Fruit fly (Drosophila melanogaster) whole organism, embryonic: ENCODE measurements around the gene ssp3.

ENCODE experiments used
- Ada2b ChIP-seq: fragments of 200-800 bp; sonication (Bioruptor generic); IDR thresholded peaks from 2 replicates; pipeline ENCODE4 v1.3.6; 2022; ENCODE audit warnings: missing biosample characterization, missing genetic modification characterization
- Atf-2 ChIP-seq: fragments of 200-800 bp; sonication (Bioruptor generic); optimal IDR thresholded peaks from 2 replicates; lab custom pipeline; 2016; ENCODE audit warnings: missing biosample characterization, missing genetic modification characterization
- CG10267 ChIP-seq: fragments of 200-800 bp; sonication (Bioruptor generic); optimal IDR thresholded peaks from 2 replicates; lab custom pipeline; 2018; ENCODE audit warnings: missing biosample characterization, mild to moderate bottlenecking, missing genetic modification characterization, moderate library complexity
- CG10565 ChIP-seq: fragments of 200-800 bp; sonication (Bioruptor generic); optimal IDR thresholded peaks from 3 replicates; lab custom pipeline; 2016; ENCODE audit warnings: missing biosample characterization, mild to moderate bottlenecking, missing genetic modification characterization
- CG11398 ChIP-seq: fragments of 200-800 bp; sonication (Bioruptor generic); optimal IDR thresholded peaks from 2 replicates; lab custom pipeline; 2016; ENCODE audit warnings: missing biosample characterization, missing genetic modification characterization
- CG15269 ChIP-seq: fragments of 200-800 bp; sonication (Bioruptor generic); optimal IDR thresholded peaks from 2 replicates; lab custom pipeline; 2018; ENCODE audit warnings: missing biosample characterization, mild to moderate bottlenecking, missing genetic modification characterization, moderate library complexity
- CG15479 ChIP-seq: fragments of 200-800 bp; sonication (Bioruptor generic); optimal IDR thresholded peaks from 3 replicates; lab custom pipeline; 2019; ENCODE audit warnings: missing biosample characterization, mild to moderate bottlenecking, missing genetic modification characterization, moderate library complexity
- CG15601 ChIP-seq: fragments of 200-800 bp; sonication (Bioruptor generic); optimal IDR thresholded peaks from 3 replicates; lab custom pipeline; 2019; ENCODE audit warnings: missing biosample characterization, mild to moderate bottlenecking, missing genetic modification characterization, moderate library complexity
- CG1647 ChIP-seq: fragments of 200-800 bp; sonication (Bioruptor generic); optimal IDR thresholded peaks from 3 replicates; lab custom pipeline; 2016; ENCODE audit warnings: missing biosample characterization, missing genetic modification characterization
- CG16863 ChIP-seq: fragments of 200-800 bp; sonication (Bioruptor generic); optimal IDR thresholded peaks from 3 replicates; lab custom pipeline; 2016; ENCODE audit warnings: missing biosample characterization, missing genetic modification characterization
- CG3065 ChIP-seq: fragments of 200-800 bp; sonication (Bioruptor generic); optimal IDR thresholded peaks from 2 replicates; lab custom pipeline; 2016; ENCODE audit warnings: missing biosample characterization, missing genetic modification characterization
- CG31388 ChIP-seq: fragments of 200-800 bp; sonication (Bioruptor generic); optimal IDR thresholded peaks from 2 replicates; lab custom pipeline; 2016; ENCODE audit warnings: missing biosample characterization, missing genetic modification characterization
- CG34422 ChIP-seq: fragments of 200-800 bp; sonication (Bioruptor generic); IDR thresholded peaks from 3 replicates; pipeline ENCODE4 v1.3.6; 2022; ENCODE audit warnings: missing biosample characterization, missing genetic modification characterization
- CG4424 ChIP-seq: fragments of 200-800 bp; sonication (Bioruptor generic); optimal IDR thresholded peaks from 3 replicates; lab custom pipeline; 2016; ENCODE audit warnings: missing biosample characterization, missing genetic modification characterization
- CG4820 ChIP-seq: fragments of 200-800 bp; sonication (Bioruptor generic); optimal IDR thresholded peaks from 3 replicates; lab custom pipeline; 2016; ENCODE audit warnings: missing biosample characterization, missing genetic modification characterization
- CG5953 ChIP-seq: fragments of 200-800 bp; sonication (Bioruptor generic); IDR thresholded peaks from 2 replicates; pipeline ENCODE4 v1.3.6; 2022; ENCODE audit warnings: missing biosample characterization, missing genetic modification characterization
- CG6654 ChIP-seq: fragments of 200-800 bp; sonication (Bioruptor generic); optimal IDR thresholded peaks from 2 replicates; lab custom pipeline; 2017; ENCODE audit warnings: missing biosample characterization, mild to moderate bottlenecking, missing genetic modification characterization
- CG6791 ChIP-seq: fragments of 200-800 bp; sonication (Bioruptor generic); IDR thresholded peaks from 3 replicates; pipeline ENCODE4 v1.3.6; 2022; ENCODE audit warnings: missing biosample characterization, missing genetic modification characterization; ENCODE audit not compliant: partially characterized antibody
- CG6854 ChIP-seq: fragments of 200-800 bp; sonication (Bioruptor generic); optimal IDR thresholded peaks from 3 replicates; lab custom pipeline; 2017; ENCODE audit warnings: missing biosample characterization, mild to moderate bottlenecking, missing genetic modification characterization
- CG9727 ChIP-seq: fragments of 200-800 bp; sonication (Bioruptor generic); optimal IDR thresholded peaks from 3 replicates; lab custom pipeline; 2017; ENCODE audit warnings: missing biosample characterization, mild to moderate bottlenecking, missing genetic modification characterization
- Camta ChIP-seq: fragments of 200-800 bp; sonication (Bioruptor generic); optimal IDR thresholded peaks from 2 replicates; lab custom pipeline; 2016; ENCODE audit warnings: missing biosample characterization, missing genetic modification characterization
- Fer3 ChIP-seq: fragments of 200-800 bp; sonication (Bioruptor generic); optimal IDR thresholded peaks from 2 replicates; lab custom pipeline; 2018; ENCODE audit warnings: missing biosample characterization, mild to moderate bottlenecking, missing genetic modification characterization, moderate library complexity
- HLH54F ChIP-seq: fragments of 200-800 bp; sonication (Bioruptor generic); optimal IDR thresholded peaks from 3 replicates; lab custom pipeline; 2016; ENCODE audit warnings: missing biosample characterization, missing genetic modification characterization
- Hand ChIP-seq: fragments of 200-800 bp; sonication (Bioruptor generic); optimal IDR thresholded peaks from 2 replicates; lab custom pipeline; 2017; ENCODE audit warnings: mild to moderate bottlenecking, missing biosample characterization, missing genetic modification reagents, missing genetic modification characterization
- Hr51 ChIP-seq, 2 experiments: fragments of 200-800 bp; sonication (Bioruptor generic); optimal IDR thresholded peaks; 2 replicates in 1 of 2; 3 replicates in 1 of 2; lab custom pipeline; 2016 to 2018; ENCODE audit warnings: missing biosample characterization in 2 of 2, missing genetic modification characterization in 2 of 2, mild to moderate bottlenecking in 1 of 2, moderate library complexity in 1 of 2
- Hr78 ChIP-seq, 2 experiments: fragments of 200-800 bp in 1 of 2; fragments of >200 bp in 1 of 2; sonication (Bioruptor generic) in 1 of 2; optimal IDR thresholded peaks; 2 replicates each; lab custom pipeline; 2017 to 2019; ENCODE audit warnings: missing biosample characterization in 2 of 2, missing genetic modification characterization in 2 of 2, mild to moderate bottlenecking in 1 of 2, moderate library complexity in 1 of 2
- MESR4 ChIP-seq: fragments of 200-800 bp; sonication (Bioruptor generic); optimal IDR thresholded peaks from 2 replicates; lab custom pipeline; 2018; ENCODE audit warnings: missing biosample characterization, mild to moderate bottlenecking, missing genetic modification characterization, moderate library complexity
- Myb ChIP-seq: fragments of 200-800 bp; sonication (Bioruptor generic); optimal IDR thresholded peaks from 2 replicates; lab custom pipeline; 2016; ENCODE audit warnings: missing biosample characterization, missing genetic modification characterization
- NC2β ChIP-seq: fragments of 200-800 bp; sonication (Bioruptor generic); optimal IDR thresholded peaks from 2 replicates; lab custom pipeline; 2016; ENCODE audit warnings: missing biosample characterization, missing genetic modification characterization
- Oaz ChIP-seq: fragments of 200-800 bp; sonication (Bioruptor generic); IDR thresholded peaks from 2 replicates; pipeline ENCODE4 v1.3.6; 2022; ENCODE audit warnings: missing biosample characterization, missing genetic modification characterization
- Opbp ChIP-seq: fragments of 200-800 bp; sonication (Bioruptor generic); IDR thresholded peaks from 3 replicates; pipeline ENCODE4 v1.3.6; 2022; ENCODE audit warnings: missing biosample characterization, missing genetic modification characterization; ENCODE audit not compliant: partially characterized antibody
- YL-1 ChIP-seq: fragments of 200-800 bp; sonication (Bioruptor generic); optimal IDR thresholded peaks from 3 replicates; lab custom pipeline; 2017; ENCODE audit warnings: missing biosample characterization, mild to moderate bottlenecking, missing genetic modification characterization
- abd-A ChIP-seq: fragments of 200-800 bp; sonication (Bioruptor generic); optimal IDR thresholded peaks from 3 replicates; lab custom pipeline; 2019; ENCODE audit warnings: missing biosample characterization, mild to moderate bottlenecking, missing genetic modification characterization, moderate library complexity
- chif ChIP-seq, 2 experiments: fragments of 200-800 bp; sonication (Bioruptor generic); optimal IDR thresholded peaks; 3 replicates each; lab custom pipeline; 2016; ENCODE audit warnings: missing biosample characterization in 2 of 2, missing genetic modification characterization in 2 of 2
- chm ChIP-seq: fragments of 200-800 bp; sonication (Bioruptor generic); IDR thresholded peaks from 2 replicates; pipeline ENCODE4 v1.3.6; 2022; ENCODE audit warnings: missing biosample characterization, missing genetic modification characterization
- dm ChIP-seq: fragments of 200-800 bp; sonication (Bioruptor generic); optimal IDR thresholded peaks from 3 replicates; lab custom pipeline; 2016; ENCODE audit warnings: missing biosample characterization, missing genetic modification characterization
- exex ChIP-seq: fragments of 200-800 bp; sonication (Bioruptor generic); optimal IDR thresholded peaks from 4 replicates; lab custom pipeline; 2018; ENCODE audit warnings: missing biosample characterization, mild to moderate bottlenecking, missing genetic modification characterization, moderate library complexity
- gro ChIP-seq: fragments of 200-800 bp; sonication (Bioruptor generic); optimal IDR thresholded peaks from 2 replicates; lab custom pipeline; 2016; ENCODE audit warnings: missing biosample characterization, missing genetic modification characterization
- ind ChIP-seq: fragments of 200-800 bp; sonication (Bioruptor generic); optimal IDR thresholded peaks from 3 replicates; lab custom pipeline; 2016; ENCODE audit warnings: missing biosample characterization, missing genetic modification characterization
- insv ChIP-seq, 2 experiments: fragments of 200-800 bp; sonication (Bioruptor generic); optimal IDR thresholded peaks; 3 replicates each; lab custom pipeline; 2016 to 2018; ENCODE audit warnings: missing biosample characterization in 2 of 2, missing genetic modification characterization in 2 of 2
- lbe ChIP-seq: fragments of 200-800 bp; sonication (Bioruptor generic); optimal IDR thresholded peaks from 2 replicates; lab custom pipeline; 2016; ENCODE audit warnings: missing biosample characterization, mild to moderate bottlenecking, missing genetic modification characterization
- org-1 ChIP-seq: fragments of 200-800 bp; sonication (Bioruptor generic); optimal IDR thresholded peaks from 2 replicates; lab custom pipeline; 2017; ENCODE audit warnings: missing biosample characterization, missing genetic modification characterization
- pzg ChIP-seq: fragments of 200-800 bp; sonication (Bioruptor generic); optimal IDR thresholded peaks from 3 replicates; lab custom pipeline; 2018; ENCODE audit warnings: missing biosample characterization, mild to moderate bottlenecking, missing genetic modification characterization, moderate library complexity
- salm ChIP-seq: fragments of 200-800 bp; sonication (Bioruptor generic); optimal IDR thresholded peaks from 2 replicates; lab custom pipeline; 2018; ENCODE audit warnings: missing biosample characterization, mild to moderate bottlenecking, missing genetic modification characterization
- sd ChIP-seq: fragments of 200-800 bp; sonication (Bioruptor generic); optimal IDR thresholded peaks from 3 replicates; lab custom pipeline; 2018; ENCODE audit warnings: missing biosample characterization, mild to moderate bottlenecking, missing genetic modification characterization, moderate library complexity
- seq ChIP-seq: fragments of 200-800 bp; sonication (Bioruptor generic); IDR thresholded peaks from 2 replicates; pipeline ENCODE4 v1.3.6; 2022; ENCODE audit warnings: missing biosample characterization, missing genetic modification characterization
- stc ChIP-seq: fragments of 200-800 bp; sonication (Bioruptor generic); IDR thresholded peaks from 2 replicates; pipeline ENCODE4 v1.3.6; 2022; ENCODE audit warnings: missing biosample characterization, missing genetic modification characterization
- toy ChIP-seq: fragments of 200-800 bp; sonication (Bioruptor generic); IDR thresholded peaks from 2 replicates; pipeline ENCODE4 v1.3.6; 2022; ENCODE audit warnings: missing biosample characterization, missing genetic modification characterization
- unpg ChIP-seq: fragments of 200-800 bp; sonication (Bioruptor generic); optimal IDR thresholded peaks from 3 replicates; lab custom pipeline; 2018; ENCODE audit warnings: missing biosample characterization, mild to moderate bottlenecking, missing genetic modification characterization, moderate library complexity

Gene ssp3

DNA sequence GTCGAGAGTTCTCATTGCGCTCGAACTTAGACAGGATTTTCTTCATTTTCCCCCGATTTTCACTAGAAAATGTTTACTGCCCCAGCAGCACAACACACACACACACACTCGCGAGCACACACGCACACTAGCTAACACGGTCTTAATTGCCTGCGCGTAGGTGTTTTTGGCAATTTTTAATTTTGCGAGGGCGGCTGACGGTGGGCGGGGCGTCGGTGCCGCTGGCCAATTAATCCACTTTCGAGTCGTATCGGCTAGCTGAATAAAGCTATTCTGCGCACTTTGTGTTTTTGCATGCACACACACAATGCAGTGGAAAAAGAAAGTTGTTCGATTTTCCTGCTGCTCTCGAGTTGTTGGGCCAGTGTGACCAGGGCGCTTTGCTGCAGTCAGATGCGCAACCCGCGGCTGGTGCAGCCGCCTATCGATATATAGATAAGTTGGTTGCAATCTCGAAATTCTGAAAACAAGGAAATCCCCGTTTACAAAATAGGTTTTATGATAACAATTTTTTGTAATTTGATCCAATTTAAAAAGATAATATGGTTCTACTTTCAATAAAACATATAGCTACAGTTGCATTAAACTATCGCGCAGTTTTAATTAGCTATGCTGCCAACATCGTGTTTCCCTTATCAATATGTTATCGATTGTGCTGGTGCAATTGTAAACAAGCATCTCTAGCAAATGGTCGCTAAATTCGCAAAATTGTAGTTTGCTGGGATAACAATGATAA is 24.8 kb upstream of the ssp3 start, which contains the start of the genes Nak and Tango6 (continued):
- peak; percentile 9 for TF ChIP-seq exex
- peak; percentile 88 for TF ChIP-seq MESR4 (GFP tag; lab: Kevin White, UChicago)
- peak; percentile 76 for TF ChIP-seq CG10267 (tag; lab: Kevin White, UChicago)
- TF ChIP-seq chm: no peak
- TF ChIP-seq org-1 (GFP tag; lab: Kevin White, UChicago): no peak
- peak; percentile 11 for TF ChIP-seq CG9727 (GFP tag; lab: Kevin White, UChicago)
- TF ChIP-seq CG15479 (GFP tag; lab: Kevin White, UChicago): peak; percentile 97
- TF ChIP-seq CG1647 (GFP tag; lab: Kevin White, UChicago): peak; percentile 11
- peak; percentile 68 for TF ChIP-seq pzg (GFP tag; lab: Kevin White, UChicago)
- TF ChIP-seq insv (GFP tag; optimal IDR thresholded peaks at IDR 0.05; lab: Kevin White, UChicago): peak in 1 of 2 experiments; percentile 16
- peak; percentile 5 for TF ChIP-seq CG3065 (GFP tag; lab: Kevin White, UChicago)
- TF ChIP-seq YL-1: peak; percentile 45
- peak; percentile 62 for TF ChIP-seq NC2β (GFP tag; lab: Kevin White, UChicago)
- TF ChIP-seq CG15269 (tag; lab: Kevin White, UChicago): peak; percentile 20
- TF ChIP-seq CG6791 (GFP tag; lab: Robert Waterston, UW): peak; percentile 83
- no peak for TF ChIP-seq Ada2b (GFP tag; lab: Robert Waterston, UW)
- no peak for TF ChIP-seq CG31388 (GFP tag; lab: Kevin White, UChicago)
- peak; percentile 15 for TF ChIP-seq gro
- TF ChIP-seq CG15601 (tag; lab: Kevin White, UChicago): peak; percentile 50
- TF ChIP-seq seq: 0 out of 2 replicates have a peak, but pooled peaks have one; percentile 25
- peak; percentile 31 for TF ChIP-seq Myb (GFP tag; lab: Kevin White, UChicago)
- peak; percentile 36 for TF ChIP-seq HLH54F (GFP tag; lab: Kevin White, UChicago)
- TF ChIP-seq Atf-2: peak; percentile 44
- no peak for TF ChIP-seq Hand (GFP tag; lab: Kevin White, UChicago)
- TF ChIP-seq CG34422: no peak
- no peak for TF ChIP-seq CG4820 (GFP tag; lab: Kevin White, UChicago)
- TF ChIP-seq CG6854 (GFP tag; lab: Kevin White, UChicago): no peak
- TF ChIP-seq Camta: peak; percentile 40
- no peak for TF ChIP-seq Hr78 (GFP tag; optimal IDR thresholded peaks at IDR 0.05; lab: Kevin White, UChicago)
- TF ChIP-seq toy (GFP tag; lab: Robert Waterston, UW): no peak
- TF ChIP-seq chif (GFP tag; optimal IDR thresholded peaks at IDR 0.05; lab: Kevin White, UChicago): peak in 1 of 2 experiments; percentile 21
- TF ChIP-seq CG4424 (GFP tag; lab: Kevin White, UChicago): peak; percentile 26
- TF ChIP-seq CG5953 (GFP tag; lab: Robert Waterston, UW): no peak
- no peak for TF ChIP-seq Fer3
- peak; percentile 36 for TF ChIP-seq sd
- TF ChIP-seq Oaz: no peak
- no peak for TF ChIP-seq stc (GFP tag; lab: Robert Waterston, UW)
- peak; percentile 19 for TF ChIP-seq ind
- peak; percentile 55 for TF ChIP-seq dm (GFP tag; lab: Kevin White, UChicago)
- TF ChIP-seq unpg (GFP tag; lab: Kevin White, UChicago): peak; percentile 11
- TF ChIP-seq Opbp: peak; percentile 77
- TF ChIP-seq CG11398: no peak
- no peak for TF ChIP-seq salm
- TF ChIP-seq CG6654 (GFP tag; lab: Kevin White, UChicago): no peak
- TF ChIP-seq abd-A (tag; lab: Kevin White, UChicago): peak; percentile 64
- peak; percentile 35 for TF ChIP-seq lbe (GFP tag; lab: Kevin White, UChicago)
- no peak for TF ChIP-seq CG10565 (GFP tag; lab: Kevin White, UChicago)
- TF ChIP-seq CG16863 (GFP tag; lab: Kevin White, UChicago): peak; percentile 0
- peak in 1 of 2 experiments; percentile 18 for TF ChIP-seq Hr51 (GFP tag; optimal IDR thresholded peaks at IDR 0.05; lab: Kevin White, UChicago)
